Worm (Caenorhabditis elegans): ENCODE results near the gene K09H11.6.

Gene K09H11.6

ce11 chrV:5768292-5768695 lies 32.3 kb upstream of the K09H11.6 start:
- TF ChIP-seq F37D6.2 (tag; optimal IDR thresholded peaks at IDR 0.05) (no peak), F44E2.7 (GFP tag; IDR thresholded peaks at IDR 0.05) (no peak), daf-19 (GFP tag; conservative IDR thresholded peaks at IDR 0.05) (no peak), fkh-10 (GFP tag; optimal IDR thresholded peaks at IDR 0.05) (no peak), lin-15B (tag; optimal IDR thresholded peaks at IDR 0.05) (no peak), dmd-9 (GFP tag; IDR thresholded peaks at IDR 0.05) (no peak), R02D3.7 (tag; optimal IDR thresholded peaks at IDR 0.05) (no peak), Y48G9A.11 (GFP tag; IDR thresholded peaks at IDR 0.05) (no peak), ces-1 (GFP tag; optimal IDR thresholded peaks at IDR 0.05) (no peak), ctbp-1 (GFP tag; IDR thresholded peaks at IDR 0.05) (no peak), ceh-82 (tag; optimal IDR thresholded peaks at IDR 0.05) (no peak), skn-1 (tag; optimal IDR thresholded peaks at IDR 0.05) (no peak), zip-2 (tag; optimal IDR thresholded peaks at IDR 0.05) (peak; percentile 18), nhr-48 (tag; optimal IDR thresholded peaks at IDR 0.05) (peak; percentile 94), nhr-6 (tag; optimal IDR thresholded peaks at IDR 0.05) (no peak), attf-4 (tag; optimal IDR thresholded peaks at IDR 0.05) (no peak), nhr-102 (tag; optimal IDR thresholded peaks at IDR 0.05) (peak; percentile 78), lir-3 (tag; optimal IDR thresholded peaks at IDR 0.05) (no peak), vab-7 (GFP tag; IDR thresholded peaks at IDR 0.05) (no peak), hmg-1.1 (GFP tag; IDR thresholded peaks at IDR 0.05) (0 out of 2 replicates have a peak, but pooled peaks have one; percentile 11), dmd-8 (GFP tag; IDR thresholded peaks at IDR 0.05) (no peak), egl-43 (GFP tag; IDR thresholded peaks at IDR 0.05) (no peak), rbr-2 (tag; optimal IDR thresholded peaks at IDR 0.05) (no peak), lsy-2 (tag; optimal IDR thresholded peaks at IDR 0.05) (peak in 1 of 2 experiments; percentile 54), egl-27 (tag; optimal IDR thresholded peaks at IDR 0.05) (no peak), cey-2 (tag; optimal IDR thresholded peaks at IDR 0.05; ENCODE audit: borderline replicate concordance, insufficient read depth) (peak; percentile 93), ceh-32 (tag; optimal IDR thresholded peaks at IDR 0.05; ENCODE audit: poor library complexity) (no peak), mxl-3 (GFP tag; optimal IDR thresholded peaks at IDR 0.05) (peak; percentile 82), unc-130 (GFP tag; optimal IDR thresholded peaks at IDR 0.05) (no peak), duxl-1 (tag; optimal IDR thresholded peaks at IDR 0.05; ENCODE audit: poor library complexity) (no peak), T20F7.1 (GFP tag; optimal IDR thresholded peaks at IDR 0.05) (peak; percentile 15), daf-8 (GFP tag; IDR thresholded peaks at IDR 0.05) (no peak), nhr-42 (GFP tag; IDR thresholded peaks at IDR 0.05) (no peak), nhr-11 (tag; optimal IDR thresholded peaks at IDR 0.05) (no peak), ztf-7 (tag; optimal IDR thresholded peaks at IDR 0.05) (peak; percentile 17), hlh-11 (tag; optimal IDR thresholded peaks at IDR 0.05) (peak; percentile 98), nhr-25 (tag; optimal IDR thresholded peaks at IDR 0.05; ENCODE audit: borderline replicate concordance, insufficient read depth) (peak; percentile 64), pqm-1 (tag; optimal IDR thresholded peaks at IDR 0.05) (peak; percentile 33), F26F4.8 (GFP tag; conservative IDR thresholded peaks at IDR 0.05) (no peak), snpc-4 (tag; optimal IDR thresholded peaks at IDR 0.05) (no peak), F49E8.2 (tag; optimal IDR thresholded peaks at IDR 0.05; ENCODE audit: borderline replicate concordance) (no peak), Y5F2A.4 (GFP tag; optimal IDR thresholded peaks at IDR 0.05) (no peak), zag-1 (tag; optimal IDR thresholded peaks at IDR 0.05) (no peak), ztf-11 (tag; optimal IDR thresholded peaks at IDR 0.05) (no peak), lin-1 (GFP tag; IDR thresholded peaks at IDR 0.05) (peak; percentile 73; the same call in 1 of the 2 replicates), mep-1 (tag; optimal IDR thresholded peaks at IDR 0.05) (peak; percentile 28), lim-7 (GFP tag; IDR thresholded peaks at IDR 0.05) (no peak), ZK337.2 (GFP tag; IDR thresholded peaks at IDR 0.05) (no peak), hif-1 (tag; optimal IDR thresholded peaks at IDR 0.05) (peak; percentile 6 to 21), unc-39 (tag; optimal IDR thresholded peaks at IDR 0.05) (no peak), zfp-3 (GFP tag; conservative IDR thresholded peaks at IDR 0.05) (no peak), mes-2 (tag; optimal IDR thresholded peaks at IDR 0.05; ENCODE audit: poor library complexity, severe bottlenecking) (no peak)

Data from whole organism, L4 larva.